Fruit fly (Drosophila melanogaster) whole organism, adult: ENCODE data around the gene Svil.

Source experiments
- CG33017 ChIP-seq: fragments of 200-800 bp; sonication (Bioruptor generic); optimal IDR thresholded peaks from 2 replicates; lab custom pipeline; 2018; ENCODE audit warnings: missing biosample characterization, mild to moderate bottlenecking, missing genetic modification characterization, moderate library complexity
- kay ChIP-seq: fragments of 200-800 bp; sonication (Bioruptor generic); peaks from one replicate; lab custom pipeline; 2016; ENCODE audit warnings: missing biosample characterization, missing genetic modification characterization, borderline replicate concordance

DNA sequence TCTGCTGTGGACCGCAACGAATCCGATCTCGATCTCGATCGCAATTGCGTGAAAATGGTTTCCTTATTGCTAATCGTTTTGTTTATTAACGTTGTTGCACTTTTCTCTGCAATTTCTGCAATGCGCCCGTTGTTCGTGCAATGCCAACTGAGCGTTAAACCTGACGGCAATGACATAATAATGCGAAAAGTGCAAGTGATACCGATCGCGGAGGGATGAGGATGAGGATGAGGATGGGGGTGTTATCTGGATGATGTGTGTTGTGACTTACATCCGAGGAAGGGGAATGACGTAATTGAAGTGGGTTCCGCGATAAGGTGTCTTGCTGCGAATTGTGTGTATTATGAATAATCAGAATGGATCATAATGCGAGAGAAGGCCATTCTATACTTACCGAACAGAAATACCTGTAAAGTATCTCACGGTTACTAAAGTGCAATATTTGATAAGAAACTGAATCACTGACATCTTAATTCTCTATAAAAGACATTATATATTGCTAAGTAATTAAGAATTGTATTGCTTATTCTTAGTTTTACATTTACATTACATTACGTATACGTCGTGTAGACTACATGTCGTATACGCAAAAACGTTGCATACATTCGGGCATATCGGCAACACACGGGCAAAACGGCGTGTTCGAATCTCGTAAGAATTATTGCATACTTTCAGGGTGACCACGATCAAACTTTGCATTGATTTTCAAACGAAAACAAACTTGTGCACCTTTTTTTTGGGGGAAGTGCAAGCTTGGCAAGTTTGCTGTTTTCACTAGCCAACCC lies 108.1 kb downstream of the Svil start:
- TF ChIP-seq CG33017 (no peak), kay (GFP tag; lab: Kevin White, UChicago) (no peak)
